Worm (Caenorhabditis elegans): ENCODE measurements around the gene msp-19.
A peak's percentile ranks its signal among the peaks of the same experiment; 100 is the strongest.

msp-19 gene

ce11 chrIV:5268803-5269202 lies 8.4 kb downstream of the msp-19 start, which contains the start of gene F36H12.4:
Gene F36H12.4 (plus strand): TSS chrIV:5269103.
- TF ChIP-seq dmd-6 (GFP tag; IDR thresholded peaks at IDR 0.05) (no peak), mxl-2 (GFP tag; conservative IDR thresholded peaks at IDR 0.05) (no peak), lin-39 (tag; optimal IDR thresholded peaks at IDR 0.05) (no peak), ceh-20 (GFP tag; IDR thresholded peaks at IDR 0.05) (no peak), egl-27 (tag; optimal IDR thresholded peaks at IDR 0.05) (no peak), nhr-42 (GFP tag; IDR thresholded peaks at IDR 0.05) (no peak), dve-1 (tag; optimal IDR thresholded peaks at IDR 0.05; ENCODE audit: insufficient read depth) (no peak), ceh-44 (GFP tag; IDR thresholded peaks at IDR 0.05) (no peak), snpc-1.2 (GFP tag; IDR thresholded peaks at IDR 0.05) (no peak), unc-62 (GFP tag; optimal IDR thresholded peaks at IDR 0.05 in 1 of 2) (no peak), unc-62 (tag; optimal IDR thresholded peaks at IDR 0.05) (no peak), ZK546.5 (tag; optimal IDR thresholded peaks at IDR 0.05) (no peak), F44E2.7 (GFP tag; IDR thresholded peaks at IDR 0.05) (no peak), fos-1 (tag; optimal IDR thresholded peaks at IDR 0.05) (no peak), attf-4 (tag; optimal IDR thresholded peaks at IDR 0.05) (no peak)

DNA sequence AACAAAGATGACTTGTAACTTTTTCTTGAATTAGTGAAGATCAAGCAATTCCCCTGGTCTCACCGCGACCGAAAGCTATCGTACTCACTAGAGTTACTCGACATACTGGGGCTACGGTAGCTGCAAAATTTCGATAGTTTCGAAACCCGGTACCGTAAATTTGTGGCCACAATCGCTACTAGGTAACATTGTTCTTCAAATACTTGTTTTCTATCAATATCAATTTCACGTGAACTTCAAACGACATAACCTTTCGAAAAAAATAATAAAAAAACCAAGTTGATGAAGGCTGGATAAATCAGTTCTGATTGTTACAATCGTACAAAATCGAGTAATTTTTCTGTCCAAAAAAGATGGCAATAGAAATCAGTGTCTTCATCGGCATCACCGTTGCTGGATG lies 12.1 kb downstream of the msp-19 start, which contains the start of gene F36H12.3:
TSS of gene F36H12.3 (plus strand) at position 301 of the 400 bp plus-strand sequence.
- TF ChIP-seq daf-12 (tag; optimal IDR thresholded peaks at IDR 0.05) (no peak), Y75B8A.6 (GFP tag; IDR thresholded peaks at IDR 0.05) (no peak), php-3 (GFP tag; IDR thresholded peaks at IDR 0.05) (no peak), ceh-82 (tag; optimal IDR thresholded peaks at IDR 0.05) (no peak), R02D3.7 (tag; optimal IDR thresholded peaks at IDR 0.05) (no peak), unc-62 (GFP tag; optimal IDR thresholded peaks at IDR 0.05 in 1 of 2) (peak in 1 of 2 experiments; percentile 65), unc-62 (tag; optimal IDR thresholded peaks at IDR 0.05) (no peak), hif-1 (tag; optimal IDR thresholded peaks at IDR 0.05) (no peak)

ce11 chrIV:5273385-5273784 lies 13.0 kb downstream of the msp-19 start:
- TF ChIP-seq D1046.2 (GFP tag; IDR thresholded peaks at IDR 0.05) (no peak), hlh-11 (tag; optimal IDR thresholded peaks at IDR 0.05) (no peak), set-16 (GFP tag; IDR thresholded peaks at IDR 0.05) (peak; percentile 60; the same call in 1 of the 2 replicates), ceh-82 (tag; optimal IDR thresholded peaks at IDR 0.05) (no peak), arid-1 (GFP tag; conservative IDR thresholded peaks at IDR 0.05) (no peak), unc-62 (GFP tag; optimal IDR thresholded peaks at IDR 0.05 in 1 of 2) (peak in 1 of 2 experiments; percentile 54), unc-62 (tag; optimal IDR thresholded peaks at IDR 0.05) (no peak), ceh-44 (GFP tag; IDR thresholded peaks at IDR 0.05) (no peak), jun-1 (tag; optimal IDR thresholded peaks at IDR 0.05) (no peak)

DNA sequence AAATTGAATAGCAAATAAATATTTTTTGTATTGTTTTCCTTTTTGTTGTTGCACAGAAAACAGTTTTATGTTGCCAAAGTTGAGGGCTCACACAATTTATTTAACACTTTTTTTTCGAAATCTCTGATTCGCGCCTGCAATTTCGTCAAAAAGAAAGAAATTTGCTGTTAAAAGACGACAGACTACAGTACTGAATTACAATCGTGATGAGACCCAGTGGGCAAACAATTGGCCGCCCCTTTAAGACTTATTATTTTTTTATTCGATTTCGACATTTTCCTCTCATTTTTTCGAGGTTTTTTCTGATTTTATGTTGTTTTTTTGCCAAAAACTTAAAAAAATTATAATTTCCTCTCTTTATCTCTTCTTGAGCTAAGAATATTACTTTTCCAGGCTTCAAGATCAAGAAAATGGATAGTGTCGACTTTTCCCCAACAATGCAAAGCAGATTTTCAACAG lies 13.8 kb downstream of the msp-19 start, which contains the start of gene slfl-4:
TSS of gene slfl-4 (plus strand) at position 409 of the 459 bp plus-strand sequence.
- TF ChIP-seq lir-3 (tag; optimal IDR thresholded peaks at IDR 0.05) (no peak), sdz-12 (GFP tag; optimal IDR thresholded peaks at IDR 0.05) (no peak), madf-5 (GFP tag; IDR thresholded peaks at IDR 0.05) (no peak), snpc-1.2 (GFP tag; IDR thresholded peaks at IDR 0.05) (no peak), ZK546.5 (tag; optimal IDR thresholded peaks at IDR 0.05) (no peak), jun-1 (tag; optimal IDR thresholded peaks at IDR 0.05) (no peak), T26A8.4 (GFP tag; IDR thresholded peaks at IDR 0.05) (no peak), nhr-10 (tag; optimal IDR thresholded peaks at IDR 0.05) (no peak), dmd-6 (GFP tag; IDR thresholded peaks at IDR 0.05) (no peak), ztf-7 (tag; optimal IDR thresholded peaks at IDR 0.05) (no peak), fkh-10 (GFP tag; optimal IDR thresholded peaks at IDR 0.05) (no peak), egl-43 (GFP tag; IDR thresholded peaks at IDR 0.05) (no peak)

ce11 chrIV:5277752-5278151 lies 17.4 kb downstream of the msp-19 start, which contains the start of gene F36H12.17:
Gene F36H12.17 (minus strand): TSS chrIV:5277852.
- TF ChIP-seq lin-39 (tag; optimal IDR thresholded peaks at IDR 0.05): no peak
- TF ChIP-seq unc-130 (GFP tag; optimal IDR thresholded peaks at IDR 0.05): no peak
- no peak for TF ChIP-seq lsy-2 (tag; optimal IDR thresholded peaks at IDR 0.05)
- no peak for TF ChIP-seq ama-1 (optimal IDR thresholded peaks at IDR 0.05)
- TF ChIP-seq spr-1 (tag; optimal IDR thresholded peaks at IDR 0.05): no peak
- no peak for TF ChIP-seq snpc-1.2 (GFP tag; IDR thresholded peaks at IDR 0.05)
- no peak for TF ChIP-seq lir-3 (tag; optimal IDR thresholded peaks at IDR 0.05)
- TF ChIP-seq nhr-10 (tag; optimal IDR thresholded peaks at IDR 0.05): no peak
